Worm (Caenorhabditis elegans) whole organism, L2 larva: ENCODE measurements around the gene nhr-252.

Source experiments
- C34F6.9 ChIP-seq: fragments of 150-350 bp; optimal IDR thresholded peaks from 2 replicates; lab custom pipeline; 2014; ENCODE audit warnings: missing biosample characterization, missing genetic modification characterization
- ZK546.5 ChIP-seq: sonication (generic microtip); optimal IDR thresholded peaks from 2 replicates; lab custom pipeline; 2017; ENCODE audit warnings: missing biosample characterization, missing genetic modification characterization
- alr-1 ChIP-seq: fragments of 150-350 bp; optimal IDR thresholded peaks from 2 replicates; lab custom pipeline; 2014; ENCODE audit warnings: missing biosample characterization, missing genetic modification characterization
- aly-2 ChIP-seq: fragments of 150-350 bp; optimal IDR thresholded peaks from 2 replicates; lab custom pipeline; 2014; ENCODE audit warnings: missing biosample characterization, missing genetic modification characterization
- blmp-1 ChIP-seq: sonication (generic microtip); optimal IDR thresholded peaks from 2 replicates; lab custom pipeline; 2017; ENCODE audit warnings: missing genetic modification characterization, mild to moderate bottlenecking, missing compliant biosample characterization, antibody characterized with exemption, moderate library complexity; ENCODE audit not compliant: insufficient read depth
- ceh-16 ChIP-seq: fragments of 150-350 bp; optimal IDR thresholded peaks from 2 replicates; lab custom pipeline; 2014; ENCODE audit warnings: missing biosample characterization, missing genetic modification characterization
- ceh-82 ChIP-seq: fragments of 150-350 bp; optimal IDR thresholded peaks from 2 replicates; lab custom pipeline; 2014; ENCODE audit warnings: missing biosample characterization, missing genetic modification characterization
- crh-2 ChIP-seq: sonication (generic microtip); optimal IDR thresholded peaks from 2 replicates; lab custom pipeline; 2017; ENCODE audit warnings: missing biosample characterization, missing genetic modification characterization
- egl-27 ChIP-seq: sonication (generic microtip); optimal IDR thresholded peaks from 3 replicates; lab custom pipeline; 2017; ENCODE audit warnings: missing biosample characterization, missing genetic modification reagents, missing genetic modification characterization
- elt-1 ChIP-seq: fragments of 150-350 bp; optimal IDR thresholded peaks from 2 replicates; lab custom pipeline; 2014; ENCODE audit warnings: missing biosample characterization, missing genetic modification characterization
- fos-1 ChIP-seq: fragments of 150-350 bp; optimal IDR thresholded peaks from 2 replicates; lab custom pipeline; 2014; ENCODE audit warnings: missing biosample characterization, missing genetic modification characterization
- gmeb-1 ChIP-seq: fragments of 150-350 bp; optimal IDR thresholded peaks from 2 replicates; lab custom pipeline; 2014; ENCODE audit warnings: missing biosample characterization, missing genetic modification characterization
- lin-11 ChIP-seq: fragments of 150-350 bp; sonication (generic microtip); optimal IDR thresholded peaks from 2 replicates; lab custom pipeline; 2014; ENCODE audit warnings: missing biosample characterization, missing genetic modification characterization, inconsistent platforms, mixed read lengths
- lin-13 ChIP-seq: fragments of 150-350 bp; optimal IDR thresholded peaks from 2 replicates; lab custom pipeline; 2014; ENCODE audit warnings: missing biosample characterization, missing genetic modification reagents, missing genetic modification characterization
- lin-39 ChIP-seq: fragments of 150-350 bp; optimal IDR thresholded peaks from 2 replicates; lab custom pipeline; 2014; ENCODE audit warnings: missing biosample characterization, missing genetic modification reagents, missing genetic modification characterization
- lsy-2 ChIP-seq, 2 experiments: fragments of 150-350 bp in 1 of 2; sonication (generic microtip) in 1 of 2; optimal IDR thresholded peaks; 2 replicates each; lab custom pipeline; 2014 to 2017; ENCODE audit warnings: missing biosample characterization in 2 of 2, missing genetic modification characterization in 2 of 2
- mab-5 ChIP-seq: fragments of 150-350 bp; optimal IDR thresholded peaks from 2 replicates; lab custom pipeline; 2014; ENCODE audit warnings: missing biosample characterization, missing genetic modification characterization
- mbf-1 ChIP-seq: sonication (generic microtip); optimal IDR thresholded peaks from 2 replicates; lab custom pipeline; 2017; ENCODE audit warnings: missing biosample characterization, missing genetic modification characterization
- mdl-1 ChIP-seq, 2 experiments: fragments of 150-350 bp in 1 of 2; sonication (generic microtip) in 1 of 2; optimal IDR thresholded peaks; 2 replicates each; lab custom pipeline; 2017; ENCODE audit warnings: missing biosample characterization in 2 of 2, missing genetic modification characterization in 2 of 2
- nhr-10 ChIP-seq: sonication (generic microtip); optimal IDR thresholded peaks from 2 replicates; lab custom pipeline; 2017; ENCODE audit warnings: missing biosample characterization, missing genetic modification characterization
- nhr-11 ChIP-seq: fragments of 150-350 bp; optimal IDR thresholded peaks from 2 replicates; lab custom pipeline; 2014; ENCODE audit warnings: missing biosample characterization, missing genetic modification characterization
- nhr-12 ChIP-seq: fragments of 150-350 bp; optimal IDR thresholded peaks from 2 replicates; lab custom pipeline; 2014; ENCODE audit warnings: missing biosample characterization, missing genetic modification characterization
- nhr-129 ChIP-seq: fragments of 150-350 bp; optimal IDR thresholded peaks from 2 replicates; lab custom pipeline; 2014; ENCODE audit warnings: missing biosample characterization, missing genetic modification characterization
- nhr-21 ChIP-seq: fragments of 150-350 bp; optimal IDR thresholded peaks from 2 replicates; lab custom pipeline; 2014; ENCODE audit warnings: missing biosample characterization, missing genetic modification characterization
- nhr-23 ChIP-seq: fragments of 150-350 bp; optimal IDR thresholded peaks from 2 replicates; lab custom pipeline; 2014; ENCODE audit warnings: missing biosample characterization, missing genetic modification reagents, missing genetic modification characterization
- nhr-237 ChIP-seq: fragments of 150-350 bp; optimal IDR thresholded peaks from 2 replicates; lab custom pipeline; 2014; ENCODE audit warnings: missing biosample characterization, missing genetic modification characterization
- nhr-25 ChIP-seq: fragments of 150-350 bp; sonication (generic microtip); optimal IDR thresholded peaks from 3 replicates; lab custom pipeline; 2014; ENCODE audit warnings: missing biosample characterization, missing genetic modification characterization
- nhr-6 ChIP-seq: fragments of 150-350 bp; optimal IDR thresholded peaks from 2 replicates; lab custom pipeline; 2014; ENCODE audit warnings: missing biosample characterization, missing genetic modification characterization
- nhr-77 ChIP-seq: fragments of 150-350 bp; optimal IDR thresholded peaks from 2 replicates; lab custom pipeline; 2014; ENCODE audit warnings: missing biosample characterization, missing genetic modification characterization
- peb-1 ChIP-seq: fragments of 150-350 bp; optimal IDR thresholded peaks from 2 replicates; lab custom pipeline; 2014; ENCODE audit warnings: missing biosample characterization, missing genetic modification characterization
- sem-4 ChIP-seq: fragments of 150-350 bp; optimal IDR thresholded peaks from 2 replicates; lab custom pipeline; 2014; ENCODE audit warnings: missing biosample characterization, missing genetic modification reagents, missing genetic modification characterization
- skn-1 ChIP-seq: sonication (generic microtip); optimal IDR thresholded peaks from 2 replicates; lab custom pipeline; 2017; ENCODE audit warnings: missing biosample characterization, missing genetic modification characterization
- sma-3 ChIP-seq: sonication (generic microtip); optimal IDR thresholded peaks from 2 replicates; lab custom pipeline; 2016; ENCODE audit warnings: missing genetic modification reagents, missing genetic modification characterization, missing compliant biosample characterization
- unc-55 ChIP-seq: fragments of 150-350 bp; sonication (generic microtip); optimal IDR thresholded peaks from 3 replicates; lab custom pipeline; 2014; ENCODE audit warnings: missing biosample characterization, missing genetic modification reagents, missing genetic modification characterization
- ztf-1 ChIP-seq: fragments of 200-800 bp; sonication (Bioruptor generic); conservative IDR thresholded peaks from 2 replicates; pipeline ENCODE4 v1.3.6; 2022; ENCODE audit warnings: missing genetic modification characterization, missing compliant biosample characterization
- ztf-4 ChIP-seq: fragments of 150-350 bp; optimal IDR thresholded peaks from 2 replicates; lab custom pipeline; 2014; ENCODE audit warnings: missing biosample characterization, missing genetic modification characterization

nhr-252 gene

DNA sequence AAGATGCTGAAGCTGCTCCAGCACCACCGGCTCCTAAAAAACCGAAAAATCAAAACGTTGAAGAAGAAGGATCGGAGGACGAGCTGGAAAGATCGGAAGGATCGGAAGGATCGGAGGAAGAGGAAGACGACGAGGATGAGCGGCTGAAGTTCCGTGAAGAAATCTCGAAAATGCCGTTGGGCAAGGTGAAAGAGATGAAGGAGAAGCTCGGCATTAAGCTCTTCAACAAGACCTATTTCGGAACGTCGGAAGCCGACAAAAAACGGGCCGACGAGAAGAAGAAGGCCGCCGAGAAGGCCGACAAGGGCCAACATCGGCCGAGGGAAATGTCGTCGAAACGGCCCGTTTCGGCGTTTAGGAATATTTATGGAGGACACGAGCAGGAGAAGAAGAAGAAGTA, 43.1 kb upstream of the nhr-252 start:
- TF ChIP-seq nhr-23 (tag; lab: Kevin White, UChicago) = no peak
- no peak for TF ChIP-seq peb-1
- no peak for TF ChIP-seq nhr-12 (tag; lab: Kevin White, UChicago)
- no peak for TF ChIP-seq mab-5 (tag; lab: Kevin White, UChicago)
- no peak for TF ChIP-seq crh-2 (tag; lab: Kevin White, UChicago)
- no peak for TF ChIP-seq nhr-10 (tag; lab: Kevin White, UChicago)
- no peak for TF ChIP-seq lin-11 (tag; lab: Kevin White, UChicago)
- TF ChIP-seq elt-1 (tag; lab: Kevin White, UChicago) = no peak
- no peak for TF ChIP-seq nhr-6
- TF ChIP-seq aly-2 (tag; lab: Kevin White, UChicago) = no peak
- TF ChIP-seq lin-13 (GFP tag; lab: Kevin White, UChicago) = no peak
- no peak for TF ChIP-seq ztf-1 (GFP tag; lab: Robert Waterston, UW)
- no peak for TF ChIP-seq ceh-16
- no peak for TF ChIP-seq egl-27
- no peak for TF ChIP-seq gmeb-1

DNA sequence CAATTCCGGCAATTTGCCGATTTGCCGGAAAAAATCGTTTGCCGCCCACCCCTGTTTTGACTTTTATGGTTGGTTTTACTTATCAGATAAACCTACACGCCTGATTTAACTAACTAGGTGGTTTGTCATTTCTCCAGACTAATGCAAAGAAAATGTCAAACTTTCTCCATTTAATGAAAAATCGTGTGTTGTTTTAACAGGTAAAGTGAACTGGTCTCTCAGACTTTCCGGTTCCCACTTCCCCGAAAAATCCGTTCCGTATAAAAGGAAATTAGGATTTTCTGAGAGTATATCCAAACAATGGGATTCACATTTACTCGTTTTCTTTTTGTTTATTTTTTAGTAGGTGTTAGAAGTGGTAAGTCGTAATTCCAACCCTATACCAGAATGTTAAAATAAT, 39.8 kb upstream of the nhr-252 start, which contains the start of gene mltn-6:
Gene mltn-6 (plus strand): TSS at position 301 of the 400 bp plus-strand sequence.
- no peak for TF ChIP-seq mdl-1 (tag; optimal IDR thresholded peaks at IDR 0.05; lab: Kevin White, UChicago)
- TF ChIP-seq unc-55 (GFP tag; lab: Kevin White, UChicago) = no peak
- no peak for TF ChIP-seq ztf-1 (GFP tag; lab: Robert Waterston, UW)
- no peak for TF ChIP-seq mbf-1 (tag; lab: Kevin White, UChicago)
- TF ChIP-seq lin-13 (GFP tag; lab: Kevin White, UChicago) = no peak
- TF ChIP-seq ztf-4 (tag; lab: Kevin White, UChicago) = no peak
- no peak for TF ChIP-seq nhr-23 (tag; lab: Kevin White, UChicago)
- TF ChIP-seq alr-1 (tag; lab: Kevin White, UChicago) = no peak
- TF ChIP-seq nhr-21 (tag; lab: Kevin White, UChicago) = no peak

DNA sequence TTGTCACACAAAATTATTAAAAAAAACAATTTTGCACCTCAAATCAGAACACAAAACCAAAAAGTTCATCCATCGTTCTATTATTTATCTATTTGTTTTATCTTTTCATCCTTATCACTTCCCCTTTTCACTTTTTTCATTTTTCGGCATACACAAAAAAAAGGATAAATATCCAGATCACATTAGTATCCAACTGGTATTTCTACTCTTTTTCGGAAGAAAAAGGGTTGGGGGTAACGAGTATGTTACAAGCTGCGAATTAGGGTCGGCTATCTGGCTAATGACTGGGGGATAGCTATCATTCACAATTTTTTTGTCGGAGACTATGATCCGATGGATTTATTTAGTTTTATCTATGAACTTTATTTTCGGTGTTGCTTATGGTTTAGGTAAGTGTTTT, 34.4 kb upstream of the nhr-252 start, which contains the start of gene mltn-7:
Gene mltn-7 (plus strand): TSS at position 301 of the 400 bp plus-strand sequence.
- TF ChIP-seq skn-1 (tag; lab: Kevin White, UChicago) (no peak), ZK546.5 (tag; lab: Kevin White, UChicago) (no peak), nhr-25 (tag; lab: Kevin White, UChicago) (no peak), mdl-1 (tag; optimal IDR thresholded peaks at IDR 0.05; lab: Kevin White, UChicago) (no peak), sma-3 (no peak), mab-5 (tag; lab: Kevin White, UChicago) (no peak), ceh-82 (tag; lab: Kevin White, UChicago) (no peak), sem-4 (tag; lab: Kevin White, UChicago) (no peak), lsy-2 (tag; optimal IDR thresholded peaks at IDR 0.05; lab: Kevin White, UChicago) (no peak), lin-11 (tag; lab: Kevin White, UChicago) (no peak)

DNA sequence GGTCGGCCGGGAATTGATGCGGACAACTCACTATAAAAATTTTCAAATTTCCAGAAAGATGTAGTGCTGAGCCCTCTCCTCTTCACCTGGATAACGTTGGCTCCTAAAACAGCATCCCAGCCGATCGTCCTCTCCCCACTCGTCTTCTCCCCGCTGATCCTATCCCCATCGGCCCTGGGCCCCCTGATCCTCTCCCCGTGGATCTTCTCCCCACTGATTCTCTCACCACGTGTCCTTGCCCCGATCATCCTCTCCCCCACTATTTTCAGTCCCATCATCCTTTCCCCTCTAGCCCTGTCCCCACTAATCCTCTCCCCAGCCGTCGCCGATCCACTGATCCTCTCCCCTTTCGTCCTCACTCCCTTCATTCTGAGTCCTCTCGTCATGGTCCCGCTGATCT, 31.2 kb upstream of the nhr-252 start:
- TF ChIP-seq aly-2 (tag; lab: Kevin White, UChicago) = no peak
- no peak for TF ChIP-seq nhr-77
- TF ChIP-seq lin-11 (tag; lab: Kevin White, UChicago) = no peak
- TF ChIP-seq blmp-1 = no peak
- TF ChIP-seq nhr-11 (tag; lab: Kevin White, UChicago) = no peak
- no peak for TF ChIP-seq lin-39 (tag; lab: Kevin White, UChicago)
- TF ChIP-seq nhr-6 = no peak
- no peak for TF ChIP-seq sma-3
- TF ChIP-seq C34F6.9 = no peak
- no peak for TF ChIP-seq unc-55 (GFP tag; lab: Kevin White, UChicago)
- TF ChIP-seq nhr-21 (tag; lab: Kevin White, UChicago) = no peak
- no peak for TF ChIP-seq mdl-1 (tag; optimal IDR thresholded peaks at IDR 0.05; lab: Kevin White, UChicago)
- no peak for TF ChIP-seq mbf-1 (tag; lab: Kevin White, UChicago)
- no peak for TF ChIP-seq nhr-129 (tag; lab: Kevin White, UChicago)
- TF ChIP-seq sem-4 (tag; lab: Kevin White, UChicago) = no peak
- TF ChIP-seq elt-1 (tag; lab: Kevin White, UChicago) = no peak
- no peak for TF ChIP-seq alr-1 (tag; lab: Kevin White, UChicago)
- TF ChIP-seq ZK546.5 (tag; lab: Kevin White, UChicago) = no peak

DNA sequence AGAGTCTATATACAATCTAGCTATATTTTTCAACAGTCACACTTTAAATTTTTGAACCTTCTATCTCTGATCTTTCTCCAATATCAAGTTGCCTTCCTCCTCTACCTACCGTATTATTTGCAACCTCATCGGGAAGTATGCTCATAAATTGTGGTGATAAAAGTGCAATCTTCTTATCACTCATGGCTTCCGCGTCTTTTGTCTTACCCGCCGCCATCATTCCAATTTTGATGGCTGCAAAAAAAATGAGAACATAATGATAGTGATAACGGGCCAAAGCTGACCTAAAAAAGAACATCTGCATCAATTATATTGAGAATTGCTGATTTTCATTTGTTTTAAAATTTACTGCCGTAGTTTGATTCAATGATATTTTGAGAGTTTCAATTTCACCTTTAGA, 27.6 kb upstream of the nhr-252 start:
- TF ChIP-seq aly-2 (tag; lab: Kevin White, UChicago) (no peak), fos-1 (tag; lab: Kevin White, UChicago) (peak; percentile 55), nhr-237 (tag; lab: Kevin White, UChicago) (no peak)
